Worm (Caenorhabditis elegans) whole organism, L1 larva: ENCODE data around the gene cyp-25A3.

Experiments
- ceh-90 ChIP-seq: sonication (generic microtip); optimal IDR thresholded peaks from 2 replicates; lab custom pipeline; 2016; ENCODE audit warnings: missing genetic modification characterization, missing compliant biosample characterization
- ces-1 ChIP-seq: fragments of 150-350 bp; optimal IDR thresholded peaks from 2 replicates; lab custom pipeline; 2014; ENCODE audit warnings: missing biosample characterization, missing genetic modification reagents, missing genetic modification characterization
- elt-2 ChIP-seq: sonication (generic microtip); optimal IDR thresholded peaks from 2 replicates; lab custom pipeline; 2016; ENCODE audit warnings: missing genetic modification characterization, mild to moderate bottlenecking, inconsistent platforms, missing compliant biosample characterization, missing genetic modification reagents
- lin-13 ChIP-seq: fragments of 150-350 bp; optimal IDR thresholded peaks from 2 replicates; lab custom pipeline; 2014; ENCODE audit warnings: missing biosample characterization, missing genetic modification reagents, missing genetic modification characterization
- lin-15B ChIP-seq: fragments of 150-350 bp; sonication (generic microtip); optimal IDR thresholded peaks from 3 replicates; lab custom pipeline; 2014; ENCODE audit warnings: missing biosample characterization, missing genetic modification characterization
- mdl-1 ChIP-seq, 2 experiments: fragments of 150-350 bp; optimal IDR thresholded peaks; 2 replicates each; lab custom pipeline; 2014 to 2017; ENCODE audit warnings: missing biosample characterization in 2 of 2, missing genetic modification characterization in 2 of 2, inconsistent platforms in 1 of 2
- nhr-12 ChIP-seq: sonication (generic microtip); optimal IDR thresholded peaks from 2 replicates; lab custom pipeline; 2017; ENCODE audit warnings: missing biosample characterization, missing genetic modification characterization
- pag-3 ChIP-seq: sonication (generic microtip); optimal IDR thresholded peaks from 2 replicates; lab custom pipeline; 2017; ENCODE audit warnings: missing genetic modification characterization, mild to moderate bottlenecking, missing compliant biosample characterization, antibody characterized with exemption, borderline replicate concordance; ENCODE audit not compliant: insufficient read depth
- skn-1 ChIP-seq: fragments of 150-350 bp; optimal IDR thresholded peaks from 2 replicates; lab custom pipeline; 2014; ENCODE audit warnings: missing biosample characterization, missing genetic modification characterization
- snpc-4 ChIP-seq: fragments of 150-350 bp; optimal IDR thresholded peaks from 2 replicates; lab custom pipeline; 2014; ENCODE audit warnings: missing biosample characterization, missing genetic modification characterization
- tbx-2 ChIP-seq: sonication (generic microtip); optimal IDR thresholded peaks from 2 replicates; lab custom pipeline; 2016; ENCODE audit warnings: missing genetic modification characterization, missing compliant biosample characterization
- unc-62 ChIP-seq: fragments of 150-350 bp; optimal IDR thresholded peaks from 2 replicates; lab custom pipeline; 2014; ENCODE audit warnings: missing biosample characterization, missing genetic modification reagents, missing genetic modification characterization
- unc-86 ChIP-seq: sonication (generic microtip); optimal IDR thresholded peaks from 2 replicates; lab custom pipeline; 2016; ENCODE audit warnings: missing genetic modification characterization, missing compliant biosample characterization

DNA sequence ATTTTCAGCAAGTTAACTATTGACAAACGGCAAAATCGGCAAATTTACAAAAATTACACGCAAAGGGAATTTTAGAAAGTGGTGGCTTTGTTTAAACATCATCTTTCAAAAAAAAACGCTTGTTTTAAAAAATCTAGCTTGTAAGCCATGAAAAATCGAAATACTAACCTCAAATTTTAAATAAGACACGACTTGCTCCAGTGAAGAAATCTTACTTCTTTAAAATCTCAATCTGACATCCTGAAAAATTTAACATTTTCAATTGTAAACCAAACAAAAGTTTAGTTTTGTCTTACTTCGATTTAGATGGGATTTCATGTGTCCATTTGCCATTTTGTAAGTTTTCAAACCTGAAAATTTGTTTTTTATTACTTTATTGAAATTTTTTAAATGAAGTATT lies 7.7 kb downstream of the cyp-25A3 start:
- TF ChIP-seq nhr-12 (tag; lab: Kevin White, UChicago) (no peak), pag-3 (tag; lab: Kevin White, UChicago) (no peak), unc-86 (no peak), mdl-1 (tag; optimal IDR thresholded peaks at IDR 0.05; lab: Kevin White, UChicago) (no peak), lin-13 (GFP tag; lab: Kevin White, UChicago) (no peak), unc-62 (GFP tag; lab: Kevin White, UChicago) (no peak), ceh-90 (tag; lab: Kevin White, UChicago) (no peak), lin-15B (no peak), tbx-2 (tag; lab: Kevin White, UChicago) (no peak), ces-1 (GFP tag; lab: Kevin White, UChicago) (no peak), skn-1 (no peak), snpc-4 (tag; lab: Kevin White, UChicago) (no peak), elt-2 (tag; lab: Kevin White, UChicago) (no peak)
